Worm (Caenorhabditis elegans): ENCODE results near the gene abf-4.

The abf-4 gene

DNA sequence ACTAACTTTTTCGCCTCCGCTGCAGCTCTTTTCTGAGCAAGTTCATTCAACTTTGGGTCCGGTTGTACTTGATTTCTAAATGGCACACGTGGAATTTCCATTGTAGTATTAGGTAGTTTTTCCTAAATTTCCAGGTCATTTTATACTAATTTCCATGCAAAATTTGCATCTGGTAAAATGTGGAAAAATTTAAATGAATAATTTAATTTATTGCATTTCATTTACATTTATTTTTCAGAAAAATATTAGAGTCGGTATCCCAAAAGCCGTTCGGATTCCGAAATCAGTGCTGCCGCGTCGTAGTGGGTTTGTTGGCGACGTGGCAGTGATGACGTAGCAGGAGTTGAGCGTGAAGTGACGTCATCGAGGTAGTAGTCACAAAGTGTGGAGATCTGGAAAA, 11.1 kb downstream of the abf-4 start, which contains the start of gene Y38H6C.18:
TSS of gene Y38H6C.18 (minus strand) at position 101 of the 400 bp plus-strand sequence.
- TF ChIP-seq hlh-11 (tag; optimal IDR thresholded peaks at IDR 0.05) = no peak
- TF ChIP-seq nhr-76 (tag; optimal IDR thresholded peaks at IDR 0.05) = no peak
- no peak for TF ChIP-seq lim-7 (GFP tag; IDR thresholded peaks at IDR 0.05)
- TF ChIP-seq tag-97 (GFP tag; IDR thresholded peaks at IDR 0.05) = no peak
- TF ChIP-seq nhr-48 (tag; optimal IDR thresholded peaks at IDR 0.05) = no peak
- TF ChIP-seq lin-15B (tag; optimal IDR thresholded peaks at IDR 0.05) = no peak
- TF ChIP-seq hif-1 (tag; optimal IDR thresholded peaks at IDR 0.05) = no peak

DNA sequence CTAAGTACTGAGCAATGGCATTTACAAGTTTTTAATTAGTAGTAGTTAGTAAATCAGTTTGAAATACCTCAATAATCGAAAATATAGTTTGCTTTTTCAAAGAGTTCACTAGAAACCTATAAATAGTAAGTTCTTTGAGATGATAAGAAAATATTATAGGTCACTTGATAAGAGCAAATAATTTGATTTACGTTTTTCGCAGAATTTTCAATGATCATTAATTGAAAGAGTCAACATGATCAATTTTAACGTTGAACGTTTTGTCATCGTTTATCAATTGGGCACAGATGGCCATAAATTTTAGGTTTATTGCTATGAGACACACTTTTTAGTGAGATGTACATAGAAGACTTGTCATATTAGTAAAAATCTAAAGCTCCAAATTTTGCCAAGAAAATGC, 12.4 kb downstream of the abf-4 start:
- no peak for TF ChIP-seq nhr-6 (tag; optimal IDR thresholded peaks at IDR 0.05)
- no peak for TF ChIP-seq snpc-4 (tag; optimal IDR thresholded peaks at IDR 0.05)
- TF ChIP-seq jun-1 (tag; optimal IDR thresholded peaks at IDR 0.05) = no peak
- TF ChIP-seq F37D6.2 (tag; optimal IDR thresholded peaks at IDR 0.05) = no peak
- TF ChIP-seq Y75B8A.6 (GFP tag; IDR thresholded peaks at IDR 0.05) = no peak
- no peak for TF ChIP-seq hmg-1.1 (GFP tag; IDR thresholded peaks at IDR 0.05)
- TF ChIP-seq zip-11 (GFP tag; IDR thresholded peaks at IDR 0.05) = no peak
- no peak for TF ChIP-seq duxl-1 (tag; optimal IDR thresholded peaks at IDR 0.05; ENCODE audit: poor library complexity)
- TF ChIP-seq mdl-1 (tag; optimal IDR thresholded peaks at IDR 0.05) = no peak
- no peak for TF ChIP-seq unc-39 (tag; optimal IDR thresholded peaks at IDR 0.05)
- no peak for TF ChIP-seq Y5F2A.4 (GFP tag; optimal IDR thresholded peaks at IDR 0.05)
- no peak for TF ChIP-seq nhr-25 (tag; optimal IDR thresholded peaks at IDR 0.05; ENCODE audit: borderline replicate concordance, insufficient read depth)
- TF ChIP-seq daf-16 (GFP tag; optimal IDR thresholded peaks at IDR 0.05) = no peak
- peak; percentile 71 for TF ChIP-seq daf-16 (tag; optimal IDR thresholded peaks at IDR 0.05)
- peak; percentile 2 for TF ChIP-seq pqm-1 (tag; optimal IDR thresholded peaks at IDR 0.05)

DNA sequence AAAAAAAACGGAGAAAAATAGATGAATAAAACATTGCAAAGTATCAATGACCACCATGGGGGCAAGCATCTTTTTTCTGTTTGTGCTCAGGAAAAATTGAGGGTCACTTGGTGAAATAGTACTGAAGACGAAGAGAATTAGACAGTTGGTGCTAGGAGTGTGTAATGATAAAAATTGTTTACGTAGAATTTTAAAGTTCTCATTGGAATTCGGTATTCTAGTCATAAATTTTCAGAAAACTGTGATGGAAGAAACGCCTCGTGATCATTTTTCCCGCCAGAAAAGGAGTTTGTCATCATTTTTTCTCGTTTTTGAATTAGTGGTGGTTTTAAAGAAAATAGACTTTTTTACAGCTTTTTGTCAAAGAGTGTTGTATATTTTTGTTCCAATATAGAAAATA, 13.6 kb downstream of the abf-4 start:
- TF ChIP-seq ZK337.2 (GFP tag; IDR thresholded peaks at IDR 0.05) (no peak), rbr-2 (tag; optimal IDR thresholded peaks at IDR 0.05) (no peak), nhr-28 (tag; optimal IDR thresholded peaks at IDR 0.05) (peak; percentile 56), spr-1 (tag; optimal IDR thresholded peaks at IDR 0.05) (no peak), nhr-77 (tag; optimal IDR thresholded peaks at IDR 0.05) (peak; percentile 23), daf-16 (GFP tag; optimal IDR thresholded peaks at IDR 0.05) (no peak), daf-16 (tag; optimal IDR thresholded peaks at IDR 0.05) (peak; percentile 84), egl-43 (GFP tag; IDR thresholded peaks at IDR 0.05) (no peak), F10B5.3 (tag; optimal IDR thresholded peaks at IDR 0.05) (no peak), mdl-1 (tag; optimal IDR thresholded peaks at IDR 0.05) (no peak), pha-4 (GFP tag; IDR thresholded peaks at IDR 0.05) (no peak), pha-4 (tag; optimal IDR thresholded peaks at IDR 0.05) (no peak), nhr-10 (tag; optimal IDR thresholded peaks at IDR 0.05) (no peak)

DNA sequence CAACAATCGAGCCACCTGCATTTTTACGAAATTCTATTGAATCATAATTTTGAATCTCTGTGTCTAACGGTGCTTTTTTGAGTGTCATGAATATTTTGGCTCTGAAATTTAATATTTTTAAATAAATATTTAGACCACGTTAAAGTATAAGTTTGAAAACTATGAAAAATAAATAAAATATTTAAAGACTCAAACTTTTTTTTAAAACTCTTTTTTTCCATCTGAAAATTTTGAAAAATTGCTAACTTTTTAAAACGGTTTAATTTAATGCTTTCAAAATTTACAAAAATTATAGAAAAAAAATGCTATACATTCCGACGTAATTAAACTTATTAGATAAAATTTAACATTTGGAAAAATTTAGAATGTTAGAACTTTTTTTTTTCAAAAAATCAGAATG, 14.1 kb downstream of the abf-4 start, which contains the start of gene slc-36.3:
TSS of gene slc-36.3 (minus strand) at position 101 of the 400 bp plus-strand sequence.
- no peak for TF ChIP-seq ama-1 (optimal IDR thresholded peaks at IDR 0.05)
- TF ChIP-seq cey-2 (tag; optimal IDR thresholded peaks at IDR 0.05; ENCODE audit: borderline replicate concordance, insufficient read depth) = no peak
- TF ChIP-seq ceh-28 (tag; optimal IDR thresholded peaks at IDR 0.05) = no peak
- TF ChIP-seq madf-9 (GFP tag; conservative IDR thresholded peaks at IDR 0.05) = no peak
- no peak for TF ChIP-seq dpl-1 (GFP tag; optimal IDR thresholded peaks at IDR 0.05)
- TF ChIP-seq ztf-11 (tag; optimal IDR thresholded peaks at IDR 0.05) = no peak
- TF ChIP-seq madf-5 (GFP tag; IDR thresholded peaks at IDR 0.05) = no peak
- TF ChIP-seq D1046.2 (GFP tag; IDR thresholded peaks at IDR 0.05) = no peak
- TF ChIP-seq tag-97 (GFP tag; IDR thresholded peaks at IDR 0.05) = no peak
- no peak for TF ChIP-seq aly-2 (tag; optimal IDR thresholded peaks at IDR 0.05)
- no peak for TF ChIP-seq hmg-1.1 (GFP tag; IDR thresholded peaks at IDR 0.05)
- TF ChIP-seq lin-13 (GFP tag; optimal IDR thresholded peaks at IDR 0.05) = no peak
- TF ChIP-seq nhr-42 (GFP tag; IDR thresholded peaks at IDR 0.05) = no peak
- TF ChIP-seq zag-1 (tag; optimal IDR thresholded peaks at IDR 0.05) = no peak
- no peak for TF ChIP-seq nhr-41 (GFP tag; IDR thresholded peaks at IDR 0.05)
- no peak for TF ChIP-seq lin-38 (GFP tag; IDR thresholded peaks at IDR 0.05)
- no peak for TF ChIP-seq php-3 (GFP tag; IDR thresholded peaks at IDR 0.05)
- TF ChIP-seq lin-39 (tag; optimal IDR thresholded peaks at IDR 0.05) = no peak
